Fruit fly (Drosophila melanogaster) S2 (cell line): ENCODE measurements around the gene Mfe2.

Source experiments
- CG8478 ChIP-seq: fragments of >200 bp; optimal IDR thresholded peaks from 2 replicates; lab custom pipeline; 2018
- CTCF ChIP-seq, 2 experiments: fragments of >200 bp; optimal IDR thresholded peaks; 2 replicates each; lab custom pipeline; 2018

Mfe2 gene

DNA sequence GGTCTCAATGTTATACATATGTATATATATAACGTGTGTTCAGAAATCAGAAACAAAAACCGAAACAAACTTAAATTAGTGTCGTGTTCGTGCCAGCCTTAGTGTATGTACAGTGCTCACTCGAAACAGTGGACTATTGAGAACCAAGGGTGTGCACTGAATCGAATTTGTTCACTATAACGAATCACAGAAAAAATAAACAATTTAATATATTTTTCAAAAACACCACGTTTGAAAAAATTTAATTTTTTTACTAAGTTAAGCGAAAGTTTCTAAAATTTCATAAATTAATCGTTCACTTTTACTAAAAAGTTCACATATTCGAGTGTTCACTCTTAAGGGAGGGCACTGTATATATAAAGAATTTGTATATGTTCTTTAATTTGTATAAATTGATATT is 14.4 kb downstream of the Mfe2 start:
- TF ChIP-seq CG8478 (no peak), CTCF (optimal IDR thresholded peaks at IDR 0.05; lab: Kevin White, UChicago) (no peak)

DNA sequence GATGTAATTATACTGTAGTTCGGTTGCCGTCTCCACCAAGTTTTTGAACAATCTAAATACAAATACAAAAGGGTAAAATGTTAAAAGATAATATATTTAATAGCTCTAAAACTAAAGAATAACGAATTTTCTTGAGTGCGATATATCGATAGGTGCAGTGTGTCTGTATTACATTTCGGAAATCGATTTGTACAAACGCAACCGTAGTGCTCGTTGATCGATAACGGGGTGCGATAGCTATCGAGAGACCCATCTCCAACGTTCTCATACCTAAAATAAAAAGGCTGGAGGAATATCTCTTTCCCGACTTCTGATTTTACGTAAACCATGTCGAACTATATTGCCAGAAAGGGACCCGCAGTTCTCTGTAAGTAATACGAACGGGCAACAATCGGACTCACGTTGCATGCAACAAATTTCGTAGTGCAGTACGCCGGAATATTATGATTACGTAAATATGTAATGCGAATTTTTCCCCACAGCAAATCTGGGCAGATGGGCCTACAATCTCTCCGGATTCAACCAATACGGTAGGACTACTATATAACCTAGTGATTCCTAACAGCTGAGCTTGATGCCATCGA is 15.4 kb downstream of the Mfe2 start, which contains the start of gene UQCR-14:
UQCR-14 (plus strand) TSS at position 206 of the 584 bp plus-strand sequence.
- TF ChIP-seq CTCF (optimal IDR thresholded peaks at IDR 0.05; lab: Kevin White, UChicago) = peak in 1 of 2 experiments; percentile 7
- TF ChIP-seq CG8478 = no peak

DNA sequence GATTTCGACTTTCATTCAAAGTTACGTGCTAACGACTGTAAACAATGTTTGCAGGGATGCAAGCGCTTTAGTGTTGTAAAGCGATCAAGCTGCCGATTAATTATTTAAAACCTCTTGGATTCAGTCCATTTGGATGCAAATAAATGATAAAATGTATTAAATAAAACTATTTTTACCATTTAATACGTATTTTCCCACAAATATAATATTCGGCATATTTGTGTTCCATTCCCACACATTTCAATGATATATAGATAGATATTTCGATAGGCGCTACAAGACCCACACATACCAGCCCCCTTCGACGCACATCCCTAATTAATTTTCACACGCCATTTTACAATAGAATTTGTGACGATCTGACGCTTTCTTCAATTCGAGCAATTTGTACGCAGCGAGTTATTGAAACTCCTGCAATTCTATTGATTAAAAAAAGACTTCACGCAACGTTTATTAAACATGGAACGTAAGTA is 17.8 kb downstream of the Mfe2 start, which contains the start of the genes CG32576 and caz:
CG32576 (minus strand) TSS at position 42 of the 473 bp plus-strand sequence.
caz (plus strand) TSS at position 319 of the 473 bp plus-strand sequence.
- no peak for TF ChIP-seq CTCF (optimal IDR thresholded peaks at IDR 0.05; lab: Kevin White, UChicago)
- no peak for TF ChIP-seq CG8478

DNA sequence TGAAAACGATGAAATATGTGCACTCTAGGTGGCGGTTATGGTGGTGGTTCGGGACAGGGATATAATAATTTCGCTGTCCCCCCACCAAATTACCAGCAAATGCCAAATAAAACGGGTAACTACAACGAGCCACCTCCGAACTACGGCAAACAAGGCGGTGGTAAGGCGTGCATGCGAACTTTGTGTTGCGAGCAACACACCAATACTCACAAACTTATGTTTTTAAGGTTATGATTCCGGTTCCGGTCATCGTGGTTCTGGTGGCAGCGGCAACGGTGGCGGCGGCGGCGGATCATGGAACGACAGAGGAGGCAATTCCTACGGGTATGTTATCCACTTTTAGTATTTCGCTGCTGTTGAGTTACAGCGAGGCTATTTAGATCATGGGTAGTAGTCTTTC is 18.2 kb downstream of the Mfe2 start:
- TF ChIP-seq CTCF (optimal IDR thresholded peaks at IDR 0.05; lab: Kevin White, UChicago) (no peak), CG8478 (no peak)

DNA sequence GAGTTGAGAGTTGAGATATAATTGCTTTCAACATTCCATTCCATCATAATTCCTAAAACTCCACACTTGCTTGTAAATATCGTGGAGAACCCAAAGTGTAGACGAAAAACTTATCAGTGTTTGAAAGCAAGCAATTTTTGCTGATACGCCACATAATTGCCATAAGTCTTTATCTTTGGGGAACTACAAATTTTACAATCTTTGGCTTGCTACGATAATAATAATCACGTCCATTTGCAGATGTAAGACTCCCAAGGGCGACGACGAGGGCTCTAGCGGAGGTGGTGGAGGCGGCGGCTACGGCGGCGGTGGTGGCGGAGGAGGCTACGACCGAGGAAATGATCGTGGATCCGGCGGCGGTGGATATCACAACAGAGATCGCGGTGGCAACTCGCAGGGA is 21.9 kb downstream of the Mfe2 start:
- TF ChIP-seq CG8478 (no peak), CTCF (optimal IDR thresholded peaks at IDR 0.05; lab: Kevin White, UChicago) (no peak)

DNA sequence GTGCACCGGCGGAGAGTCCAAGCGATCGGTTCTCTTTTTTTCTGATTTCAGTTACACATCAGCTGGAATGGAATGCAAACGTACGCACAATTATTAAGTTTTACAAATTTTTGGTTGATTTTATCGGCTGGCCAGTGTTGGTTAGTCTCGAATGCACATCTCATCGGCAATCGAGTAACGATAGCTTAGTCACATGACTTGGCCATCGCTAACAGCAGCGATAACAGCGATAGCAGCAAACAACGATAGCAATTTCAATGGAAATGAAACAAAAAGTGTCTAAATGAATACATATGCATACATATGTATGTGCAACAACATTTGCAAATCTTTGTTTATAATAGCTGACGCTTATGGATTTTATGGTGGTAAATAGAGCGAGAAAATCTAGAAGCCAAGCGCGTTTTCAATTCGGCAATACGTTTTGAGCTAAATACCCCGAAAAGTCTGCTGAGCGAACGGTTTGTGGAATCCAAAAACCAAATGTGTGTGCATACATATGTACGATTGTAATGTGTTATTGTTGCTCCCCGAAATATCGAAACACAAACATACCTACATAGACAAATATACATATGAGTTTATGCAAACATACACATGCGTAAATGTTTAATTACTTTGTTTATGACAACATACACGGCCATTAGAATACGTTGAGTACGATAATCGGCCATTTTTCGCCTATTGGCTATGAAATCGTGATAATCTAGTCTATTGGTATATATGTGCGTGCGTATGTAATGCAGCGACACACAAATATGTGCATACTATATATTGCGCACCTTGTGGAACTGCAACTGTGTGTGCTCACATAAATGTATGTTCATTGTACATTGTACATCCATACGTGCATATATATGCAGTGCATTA is 25.9 kb downstream of the Mfe2 start, which contains the start of gene CG3632:
CG3632 (plus strand) TSS at position 249 of the 870 bp plus-strand sequence.
- TF ChIP-seq CTCF (optimal IDR thresholded peaks at IDR 0.05; lab: Kevin White, UChicago) (no peak), CG8478 (no peak)

DNA sequence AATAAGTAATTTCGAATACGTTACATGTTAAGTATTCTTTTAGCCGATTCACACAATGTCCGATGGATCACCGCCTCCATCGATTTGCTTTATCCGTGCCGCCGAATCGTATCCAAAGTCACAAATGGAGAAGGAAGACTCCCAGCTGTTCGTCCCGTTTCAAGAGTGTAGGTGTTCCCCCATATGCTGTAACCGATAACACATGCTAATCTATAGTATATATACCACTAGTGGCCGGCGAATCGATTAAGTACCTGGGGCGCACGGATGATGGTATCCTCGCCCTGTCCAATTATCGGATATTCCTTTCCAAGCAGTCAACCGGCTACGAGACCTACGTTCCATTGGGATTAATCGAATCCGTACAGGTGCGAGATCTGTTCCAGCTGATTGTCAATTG is 26.9 kb downstream of the Mfe2 start, which contains the start of gene ERp44:
ERp44 (minus strand) TSS at position 101 of the 400 bp plus-strand sequence.
- no peak for TF ChIP-seq CTCF (optimal IDR thresholded peaks at IDR 0.05; lab: Kevin White, UChicago)
- no peak for TF ChIP-seq CG8478

DNA sequence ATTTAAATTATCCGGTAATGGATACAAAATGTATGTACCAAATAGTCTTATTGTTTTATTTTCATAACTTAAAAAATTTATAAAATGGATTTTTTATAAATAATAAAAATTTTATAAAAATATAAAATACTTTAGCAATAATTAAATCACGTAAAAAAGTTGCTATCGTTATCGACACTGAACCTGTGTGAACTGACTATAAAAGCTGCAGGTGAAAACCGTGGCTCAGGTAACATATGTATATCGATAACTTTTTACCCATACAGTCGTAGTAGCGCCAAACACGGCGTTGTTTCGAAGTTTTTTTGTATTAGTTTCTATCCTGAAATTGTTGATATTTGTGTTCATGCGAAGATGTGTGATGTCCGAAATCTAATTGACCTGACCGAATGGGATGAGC is 32.9 kb downstream of the Mfe2 start, which contains the start of gene CG3679:
CG3679 (plus strand) TSS at position 235 of the 400 bp plus-strand sequence.
- TF ChIP-seq CG8478 (no peak), CTCF (optimal IDR thresholded peaks at IDR 0.05; lab: Kevin White, UChicago) (no peak)

DNA sequence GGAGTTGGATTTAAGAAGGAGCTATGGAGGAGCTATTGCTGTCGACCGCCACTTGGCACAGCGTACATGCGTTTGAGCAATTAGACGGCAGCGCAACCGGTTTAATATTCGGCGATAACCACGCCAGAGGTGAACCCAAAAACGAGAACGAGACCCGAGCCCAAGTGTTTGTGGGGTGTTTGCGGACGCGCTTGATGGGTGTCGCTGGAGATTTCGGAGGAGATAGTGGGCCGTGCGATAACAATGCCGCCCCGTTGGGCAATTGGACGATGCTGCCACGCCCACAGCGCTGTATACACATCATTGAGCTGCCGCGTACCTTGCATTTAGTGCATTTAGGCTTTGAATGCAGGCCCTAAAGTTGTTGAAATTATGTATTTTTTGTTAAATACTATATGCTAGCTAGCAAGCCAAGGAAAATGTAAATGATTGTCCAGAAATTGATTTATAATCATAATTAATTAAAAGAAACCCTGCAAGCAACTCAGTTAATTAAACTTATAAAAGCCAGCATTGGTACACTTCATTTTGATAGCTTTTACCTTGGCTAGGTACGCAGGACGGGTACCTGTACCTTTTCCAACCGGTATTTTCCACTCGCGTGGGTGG is 37.7 kb downstream of the Mfe2 start, which contains the start of gene Had1:
Had1 (minus strand) TSS at position 358 of the 609 bp plus-strand sequence.
- no peak for TF ChIP-seq CTCF (optimal IDR thresholded peaks at IDR 0.05; lab: Kevin White, UChicago)
- no peak for TF ChIP-seq CG8478

DNA sequence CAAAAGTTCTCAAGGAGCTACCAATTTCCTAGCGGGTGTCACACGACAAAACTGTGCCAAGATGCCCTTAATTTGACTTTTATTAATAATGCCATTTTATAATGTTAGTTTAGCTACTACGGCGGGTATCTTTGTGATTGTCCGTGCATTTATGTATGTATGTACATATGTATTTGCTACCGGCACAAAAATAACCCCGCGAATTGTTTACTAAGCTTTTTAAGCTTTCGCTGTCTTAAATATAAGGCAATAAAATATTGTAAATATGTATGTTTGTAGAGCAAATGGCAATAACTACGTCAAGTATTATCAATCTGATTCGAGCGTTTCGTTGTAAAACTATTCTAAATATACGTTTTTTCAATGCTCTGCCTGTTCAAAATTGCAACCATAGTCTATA is 38.2 kb downstream of the Mfe2 start:
- TF ChIP-seq CTCF (optimal IDR thresholded peaks at IDR 0.05; lab: Kevin White, UChicago) (no peak), CG8478 (no peak)

DNA sequence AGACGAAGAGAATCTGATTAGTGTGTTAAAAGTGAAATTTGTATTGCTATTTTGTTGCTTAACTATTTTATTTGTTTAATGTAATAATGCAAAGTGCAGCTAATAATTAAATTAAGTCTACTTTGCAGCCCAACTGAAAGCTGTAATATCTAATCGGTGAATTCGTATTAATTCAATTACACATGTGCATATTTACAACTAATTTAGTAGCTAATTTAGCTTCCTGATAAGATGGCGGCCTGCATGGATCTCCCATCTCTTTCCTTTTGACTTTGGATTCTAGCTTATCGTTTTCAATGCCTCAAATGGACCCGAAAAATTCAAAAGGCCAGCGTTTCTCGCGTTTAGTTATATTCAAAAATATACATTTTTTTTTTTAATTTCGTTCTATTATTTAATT is 39.0 kb downstream of the Mfe2 start:
- TF ChIP-seq CG8478 = no peak
- no peak for TF ChIP-seq CTCF (optimal IDR thresholded peaks at IDR 0.05; lab: Kevin White, UChicago)

DNA sequence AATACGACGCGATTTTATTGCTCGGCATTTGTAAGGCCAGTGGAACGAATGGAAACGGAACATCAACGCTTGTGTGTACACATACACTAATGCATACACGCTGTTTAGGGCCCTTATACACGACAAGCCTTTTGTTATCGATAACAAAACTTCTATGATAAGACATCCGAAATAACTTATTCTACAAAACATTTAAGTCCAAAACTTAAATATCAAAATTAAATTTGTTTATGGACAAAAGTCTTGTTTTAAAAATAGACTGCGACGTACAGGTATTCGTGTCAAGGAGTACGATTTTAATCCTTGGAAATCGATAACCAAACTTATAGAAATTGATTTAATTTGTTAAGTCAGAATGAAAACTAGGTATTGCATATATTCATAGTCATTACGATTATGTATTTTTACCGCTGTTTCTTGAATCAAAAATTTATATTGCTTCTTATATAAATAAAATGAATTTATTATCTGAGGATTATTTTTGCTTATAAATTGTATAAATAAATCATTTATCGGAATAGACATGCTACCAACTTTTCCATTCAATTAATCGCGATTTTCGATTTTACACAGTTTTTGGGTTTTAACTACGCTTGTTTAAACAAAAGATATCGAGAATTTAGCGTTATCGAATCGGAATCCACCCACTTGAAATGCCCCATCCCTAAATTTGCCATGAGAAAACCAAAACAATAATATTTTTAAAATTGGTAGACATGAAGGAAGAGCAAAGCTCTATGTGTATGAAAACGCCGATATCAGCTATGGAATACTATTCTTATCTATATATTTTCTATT is 42.5 kb downstream of the Mfe2 start, which contains the start of the genes CG9915 and SWIP:
CG9915 (minus strand) TSS at position 61 of the 798 bp plus-strand sequence.
SWIP (plus strand) TSS at position 632 of the 798 bp plus-strand sequence.
- TF ChIP-seq CTCF (optimal IDR thresholded peaks at IDR 0.05; lab: Kevin White, UChicago) (no peak), CG8478 (no peak)

DNA sequence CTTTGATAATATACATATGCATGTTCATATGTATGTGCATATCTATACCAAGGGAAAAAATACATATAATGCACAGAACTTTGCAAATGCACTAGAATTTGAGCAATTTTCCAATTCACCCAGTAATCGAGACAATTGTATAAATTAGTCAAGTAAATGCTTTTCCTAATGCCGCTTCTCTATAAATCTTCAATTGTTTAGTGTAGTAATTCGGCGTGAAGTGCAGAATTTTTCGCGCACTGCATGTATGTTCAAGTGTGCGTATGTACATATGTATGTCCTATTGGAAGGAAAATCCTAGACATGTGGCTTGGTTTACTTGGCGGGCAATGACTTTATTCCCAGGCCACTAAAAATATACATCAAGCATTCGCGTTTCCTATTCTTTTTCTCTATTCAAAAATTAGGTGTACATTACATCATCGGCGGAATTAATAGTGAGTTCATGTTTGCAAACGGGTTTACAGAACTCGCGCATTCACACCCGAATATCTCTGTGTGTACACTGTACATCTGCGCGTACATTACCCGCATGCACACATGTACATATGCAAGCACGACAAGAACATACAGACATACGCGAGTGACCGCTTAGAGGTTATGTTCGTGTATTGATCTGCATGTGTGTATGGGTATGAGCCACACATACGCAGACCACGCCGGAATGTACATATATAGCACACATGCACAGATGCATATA is 48.3 kb downstream of the Mfe2 start:
- no peak for TF ChIP-seq CTCF (optimal IDR thresholded peaks at IDR 0.05; lab: Kevin White, UChicago)
- no peak for TF ChIP-seq CG8478

DNA sequence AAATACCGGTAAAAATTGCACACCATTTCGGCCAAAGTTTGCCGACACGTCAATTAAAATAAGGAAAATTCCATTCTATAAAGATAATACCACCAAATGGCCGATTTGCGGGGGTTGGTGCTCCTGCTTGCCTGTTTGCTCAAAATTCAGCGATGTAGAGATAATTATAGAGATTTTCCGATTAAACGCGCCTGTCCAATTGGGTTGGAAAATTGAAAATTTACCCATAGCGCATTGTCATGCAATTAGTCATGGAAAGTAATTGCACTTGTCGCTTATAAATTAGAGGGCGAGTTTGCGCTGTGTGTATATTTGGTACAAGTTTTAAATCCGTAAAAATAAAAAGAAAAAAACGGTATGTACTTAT is 48.8 kb downstream of the Mfe2 start:
- TF ChIP-seq CG8478 (no peak), CTCF (optimal IDR thresholded peaks at IDR 0.05; lab: Kevin White, UChicago) (no peak)
